Fruit fly (Drosophila melanogaster): Measurements from ENCODE around the gene Ucp4A.

- TF ChIP-seq psq (optimal IDR thresholded peaks at IDR 0.05) (no peak), Dll (optimal IDR thresholded peaks at IDR 0.05) (no peak), CG8478 (optimal IDR thresholded peaks at IDR 0.05) (no peak)
These were observed 37.8 kb upstream of the Ucp4A start for dm6 chrX:17806973-17807372.
